Fruit fly (Drosophila melanogaster) whole organism, embryonic: ENCODE measurements around the gene CG14731.

Experiments
- Atf6 ChIP-seq: fragments of 200-800 bp; sonication (Bioruptor generic); IDR thresholded peaks from 2 replicates; pipeline ENCODE4 v1.3.6; 2022; ENCODE audit warnings: missing biosample characterization, missing genetic modification characterization
- CG12155 ChIP-seq: fragments of 200-800 bp; sonication (Bioruptor generic); optimal IDR thresholded peaks from 3 replicates; lab custom pipeline; 2016; ENCODE audit warnings: missing biosample characterization, missing genetic modification characterization
- CG12219 ChIP-seq: fragments of 200-800 bp; sonication (Bioruptor generic); optimal IDR thresholded peaks from 3 replicates; lab custom pipeline; 2018; ENCODE audit warnings: missing biosample characterization, mild to moderate bottlenecking, missing genetic modification characterization
- CG12236 ChIP-seq: fragments of 200-800 bp; sonication (Bioruptor generic); optimal IDR thresholded peaks from 2 replicates; lab custom pipeline; 2016; ENCODE audit warnings: missing biosample characterization, missing genetic modification characterization
- CG12659 ChIP-seq: fragments of 200-800 bp; sonication (Bioruptor generic); optimal IDR thresholded peaks from 3 replicates; lab custom pipeline; 2017; ENCODE audit warnings: mild to moderate bottlenecking, missing biosample characterization, missing genetic modification reagents, missing genetic modification characterization
- CG14965 ChIP-seq: fragments of 200-800 bp; sonication (Bioruptor generic); optimal IDR thresholded peaks from 2 replicates; lab custom pipeline; 2016; ENCODE audit warnings: missing biosample characterization, missing genetic modification characterization, borderline replicate concordance
- CG15073 ChIP-seq: fragments of 200-800 bp; sonication (Bioruptor generic); optimal IDR thresholded peaks from 2 replicates; lab custom pipeline; 2016; ENCODE audit warnings: missing biosample characterization, missing genetic modification characterization
- CG16863 ChIP-seq: fragments of 200-800 bp; sonication (Bioruptor generic); optimal IDR thresholded peaks from 3 replicates; lab custom pipeline; 2016; ENCODE audit warnings: missing biosample characterization, missing genetic modification characterization
- CG18262 ChIP-seq: fragments of 200-800 bp; optimal IDR thresholded peaks from 3 replicates; lab custom pipeline; 2019; ENCODE audit warnings: missing biosample characterization, mild to moderate bottlenecking, missing genetic modification characterization, moderate library complexity
- CG1832 ChIP-seq: fragments of 200-800 bp; sonication (Bioruptor generic); optimal IDR thresholded peaks from 2 replicates; lab custom pipeline; 2017; ENCODE audit warnings: missing biosample characterization, mild to moderate bottlenecking, missing genetic modification characterization, inconsistent platforms
- CG2120 ChIP-seq: fragments of 200-800 bp; sonication (Bioruptor generic); optimal IDR thresholded peaks from 3 replicates; lab custom pipeline; 2016; ENCODE audit warnings: missing biosample characterization, missing genetic modification characterization
- CG2199 ChIP-seq: fragments of 200-800 bp; sonication (Bioruptor generic); IDR thresholded peaks from 3 replicates; pipeline ENCODE4 v1.3.6; 2022; ENCODE audit warnings: missing biosample characterization, missing genetic modification characterization
- CG30403 ChIP-seq: fragments of 200-800 bp; sonication (Bioruptor generic); optimal IDR thresholded peaks from 3 replicates; lab custom pipeline; 2016; ENCODE audit warnings: missing biosample characterization, missing genetic modification characterization
- CG32772 ChIP-seq: fragments of 200-800 bp; sonication (Bioruptor generic); IDR thresholded peaks from 2 replicates; pipeline ENCODE4 v1.3.6; 2022; ENCODE audit warnings: missing biosample characterization, missing genetic modification characterization
- CG33557 ChIP-seq: fragments of 200-800 bp; sonication (Bioruptor generic); optimal IDR thresholded peaks from 2 replicates; lab custom pipeline; 2019; ENCODE audit warnings: missing biosample characterization, mild to moderate bottlenecking, missing genetic modification characterization, moderate library complexity
- CG7556 ChIP-seq: fragments of 200-800 bp; sonication (Bioruptor generic); optimal IDR thresholded peaks from 2 replicates; lab custom pipeline; 2017; ENCODE audit warnings: missing biosample characterization, mild to moderate bottlenecking, missing genetic modification characterization
- CG8478 ChIP-seq: fragments of >200 bp; optimal IDR thresholded peaks from 2 replicates; lab custom pipeline; 2018
- CG8924 ChIP-seq: fragments of 200-800 bp; optimal IDR thresholded peaks from 3 replicates; lab custom pipeline; 2019; ENCODE audit warnings: missing biosample characterization, mild to moderate bottlenecking, missing genetic modification characterization, moderate library complexity
- CG9797 ChIP-seq: fragments of 200-800 bp; sonication (Bioruptor generic); optimal IDR thresholded peaks from 3 replicates; lab custom pipeline; 2018; ENCODE audit warnings: missing biosample characterization, mild to moderate bottlenecking, missing genetic modification characterization
- Chrac-16 ChIP-seq: fragments of 200-800 bp; sonication (Bioruptor generic); optimal IDR thresholded peaks from 3 replicates; lab custom pipeline; 2016; ENCODE audit warnings: missing biosample characterization, missing genetic modification characterization
- CrebB ChIP-seq: fragments of 200-800 bp; sonication (Bioruptor generic); optimal IDR thresholded peaks from 3 replicates; lab custom pipeline; 2018; ENCODE audit warnings: missing biosample characterization, mild to moderate bottlenecking, missing genetic modification characterization
- Doc2 ChIP-seq: fragments of 200-800 bp; sonication (Bioruptor generic); IDR thresholded peaks from 2 replicates; pipeline ENCODE4 v1.3.6; 2022; ENCODE audit warnings: missing biosample characterization, missing genetic modification characterization
- Hr78 ChIP-seq, 2 experiments: fragments of 200-800 bp in 1 of 2; fragments of >200 bp in 1 of 2; sonication (Bioruptor generic) in 1 of 2; optimal IDR thresholded peaks; 2 replicates each; lab custom pipeline; 2017 to 2019; ENCODE audit warnings: missing biosample characterization in 2 of 2, missing genetic modification characterization in 2 of 2, mild to moderate bottlenecking in 1 of 2, moderate library complexity in 1 of 2
- Neu2 ChIP-seq: fragments of 200-800 bp; sonication (Bioruptor generic); optimal IDR thresholded peaks from 3 replicates; lab custom pipeline; 2016; ENCODE audit warnings: missing biosample characterization, missing genetic modification characterization, borderline replicate concordance
- Rfx ChIP-seq: fragments of 200-800 bp; sonication (Bioruptor generic); IDR thresholded peaks from 2 replicates; pipeline ENCODE4 v1.3.6; 2022; ENCODE audit warnings: missing biosample characterization, missing genetic modification characterization
- Sox100B ChIP-seq: fragments of 200-800 bp; sonication (Bioruptor generic); optimal IDR thresholded peaks from 3 replicates; lab custom pipeline; 2018; ENCODE audit warnings: missing biosample characterization, mild to moderate bottlenecking, missing genetic modification characterization
- Stat92E ChIP-seq, 3 experiments: fragments of >200 bp in 2 of 3; fragments of 200-800 bp in 1 of 3; sonication (Bioruptor generic) in 1 of 3; optimal IDR thresholded peaks; 2 replicates each; lab custom pipeline; 2017 to 2019; ENCODE audit warnings: missing biosample characterization in 3 of 3, missing genetic modification characterization in 3 of 3, mild to moderate bottlenecking in 1 of 3, moderate library complexity in 1 of 3
- Trl ChIP-seq, 3 experiments: fragments of >200 bp in 2 of 3; fragments of 200-800 bp in 1 of 3; sonication (Bioruptor generic) in 1 of 3; optimal IDR thresholded peaks; 2 replicates in 1 of 3; 3 replicates in 2 of 3; lab custom pipeline; 2016 to 2017; ENCODE audit warnings: missing biosample characterization in 1 of 3, missing genetic modification characterization in 1 of 3
- ase ChIP-seq: fragments of 200-800 bp; sonication (Bioruptor generic); IDR thresholded peaks from 3 replicates; pipeline ENCODE4 v1.3.6; 2022; ENCODE audit warnings: missing biosample characterization, missing genetic modification characterization
- ato ChIP-seq: fragments of 200-800 bp; sonication (Bioruptor generic); IDR thresholded peaks from 2 replicates; pipeline ENCODE4 v1.3.6; 2022; ENCODE audit warnings: missing biosample characterization, missing genetic modification characterization; ENCODE audit not compliant: partially characterized antibody
- az2 ChIP-seq: fragments of 200-800 bp; sonication (Bioruptor generic); optimal IDR thresholded peaks from 3 replicates; lab custom pipeline; 2016; ENCODE audit warnings: missing biosample characterization, missing genetic modification characterization
- btn ChIP-seq: fragments of 200-800 bp; sonication (Bioruptor generic); optimal IDR thresholded peaks from 2 replicates; lab custom pipeline; 2016; ENCODE audit warnings: missing biosample characterization, missing genetic modification characterization
- caup ChIP-seq: fragments of 200-800 bp; sonication (Bioruptor generic); optimal IDR thresholded peaks from 3 replicates; lab custom pipeline; 2017; ENCODE audit warnings: missing biosample characterization, mild to moderate bottlenecking, missing genetic modification characterization, moderate library complexity; ENCODE audit not compliant: severe bottlenecking
- cwo ChIP-seq: fragments of 200-800 bp; sonication (Bioruptor generic); optimal IDR thresholded peaks from 3 replicates; lab custom pipeline; 2017; ENCODE audit warnings: missing biosample characterization, missing genetic modification characterization, mild to moderate bottlenecking, moderate library complexity, missing genetic modification reagents
- da ChIP-seq: fragments of 200-800 bp; sonication (Bioruptor generic); optimal IDR thresholded peaks from 2 replicates; lab custom pipeline; 2016; ENCODE audit warnings: missing biosample characterization, missing genetic modification characterization
- fd102C ChIP-seq: fragments of 200-800 bp; sonication (Bioruptor generic); optimal IDR thresholded peaks from 2 replicates; lab custom pipeline; 2018; ENCODE audit warnings: missing biosample characterization, mild to moderate bottlenecking, missing genetic modification characterization, moderate library complexity
- ftz-f1 ChIP-seq: fragments of 200-800 bp; sonication (Bioruptor generic); optimal IDR thresholded peaks from 2 replicates; lab custom pipeline; 2016; ENCODE audit warnings: missing biosample characterization, missing genetic modification characterization
- grau ChIP-seq: fragments of 200-800 bp; optimal IDR thresholded peaks from 3 replicates; lab custom pipeline; 2019; ENCODE audit warnings: missing biosample characterization, mild to moderate bottlenecking, missing genetic modification characterization, moderate library complexity
- grn ChIP-seq: fragments of 200-800 bp; sonication (Bioruptor generic); optimal IDR thresholded peaks from 3 replicates; lab custom pipeline; 2017; ENCODE audit warnings: missing biosample characterization, missing genetic modification characterization
- ham ChIP-seq: fragments of 200-800 bp; sonication (Bioruptor generic); IDR thresholded peaks from 2 replicates; pipeline ENCODE4 v1.3.6; 2022; ENCODE audit warnings: missing biosample characterization, missing genetic modification characterization
- hbn ChIP-seq: fragments of 200-800 bp; sonication (Bioruptor generic); IDR thresholded peaks from 2 replicates; pipeline ENCODE4 v1.3.6; 2022; ENCODE audit warnings: missing biosample characterization, missing genetic modification characterization; ENCODE audit not compliant: partially characterized antibody
- nerfin-2 ChIP-seq: fragments of 200-800 bp; sonication (Bioruptor generic); IDR thresholded peaks from 2 replicates; pipeline ENCODE4 v1.3.6; 2022; ENCODE audit warnings: missing biosample characterization, missing genetic modification characterization; ENCODE audit not compliant: partially characterized antibody
- nmo ChIP-seq: fragments of 200-800 bp; sonication (Bioruptor generic); optimal IDR thresholded peaks from 2 replicates; lab custom pipeline; 2018; ENCODE audit warnings: missing biosample characterization, mild to moderate bottlenecking, missing genetic modification characterization, moderate library complexity
- ranshi ChIP-seq: fragments of 200-800 bp; sonication (Bioruptor generic); IDR thresholded peaks from 2 replicates; pipeline ENCODE4 v1.3.6; 2022; ENCODE audit warnings: missing biosample characterization, missing genetic modification characterization
- ro ChIP-seq: fragments of 200-800 bp; sonication (Bioruptor generic); IDR thresholded peaks from 2 replicates; pipeline ENCODE4 v1.3.6; 2022; ENCODE audit warnings: missing biosample characterization, missing genetic modification characterization
- sim ChIP-seq: fragments of 200-800 bp; sonication (Bioruptor generic); IDR thresholded peaks from 2 replicates; pipeline ENCODE4 v1.3.6; 2022; ENCODE audit warnings: missing biosample characterization, missing genetic modification characterization
- sug ChIP-seq: fragments of 200-800 bp; optimal IDR thresholded peaks from 2 replicates; lab custom pipeline; 2019; ENCODE audit warnings: missing biosample characterization, mild to moderate bottlenecking, missing genetic modification characterization, moderate library complexity
- toy ChIP-seq: fragments of 200-800 bp; sonication (Bioruptor generic); IDR thresholded peaks from 2 replicates; pipeline ENCODE4 v1.3.6; 2022; ENCODE audit warnings: missing biosample characterization, missing genetic modification characterization
- vfl ChIP-seq: fragments of 200-800 bp; sonication (Bioruptor generic); optimal IDR thresholded peaks from 2 replicates; lab custom pipeline; 2016; ENCODE audit warnings: missing biosample characterization, missing genetic modification characterization
- zf30C ChIP-seq: fragments of 200-800 bp; sonication (Bioruptor generic); optimal IDR thresholded peaks from 3 replicates; lab custom pipeline; 2018; ENCODE audit warnings: missing biosample characterization, mild to moderate bottlenecking, missing genetic modification characterization

CG14731 gene

dm6 chr3R:11962739-11963214 is 31.7 kb downstream of the CG14731 start, which contains the start of the genes CG3281 and aurA (continued):
- TF ChIP-seq CG16863 (GFP tag; lab: Kevin White, UChicago) (peak; percentile 50), ase (GFP tag; lab: Robert Waterston, UW) (peak; percentile 32; the same call in 1 of the 3 replicates), ranshi (GFP tag; lab: Robert Waterston, UW) (peak; percentile 25; the same call in 1 of the 2 replicates), Atf6 (GFP tag; lab: Robert Waterston, UW) (peak; percentile 56), nerfin-2 (GFP tag; lab: Robert Waterston, UW) (peak; percentile 91; the same call in 1 of the 2 replicates), CG12236 (GFP tag; lab: Kevin White, UChicago) (peak; percentile 20), sim (no peak), CG12219 (GFP tag; lab: Kevin White, UChicago) (no peak), CG8478 (lab: Kevin White, UChicago) (no peak), CG14965 (no peak), ftz-f1 (no peak), CG8924 (peak; percentile 71), fd102C (GFP tag; lab: Kevin White, UChicago) (no peak), CG2120 (GFP tag; lab: Kevin White, UChicago) (peak; percentile 90), CG32772 (GFP tag; lab: Robert Waterston, UW) (0 out of 2 replicates have a peak, but pooled peaks have one; percentile 31), toy (no peak), caup (GFP tag; lab: Kevin White, UChicago) (no peak), vfl (GFP tag; lab: Kevin White, UChicago) (peak; percentile 67), Sox100B (GFP tag; lab: Kevin White, UChicago) (no peak), CG7556 (peak; percentile 54), Doc2 (no peak), da (GFP tag; lab: Kevin White, UChicago) (no peak), CG12659 (GFP tag; lab: Kevin White, UChicago) (peak; percentile 88), grn (GFP tag; lab: Kevin White, UChicago) (peak; percentile 92), az2 (GFP tag; lab: Kevin White, UChicago) (peak; percentile 50), zf30C (GFP tag; lab: Kevin White, UChicago) (no peak), Stat92E (GFP tag; optimal IDR thresholded peaks at IDR 0.05; lab: Kevin White, UChicago) (peak in 1 of 3 experiments; percentile 28), CG33557 (GFP tag; lab: Kevin White, UChicago) (peak; percentile 62), CG18262 (tag; lab: Kevin White, UChicago) (peak; percentile 73), Hr78 (GFP tag; optimal IDR thresholded peaks at IDR 0.05; lab: Kevin White, UChicago) (no peak), CG12155 (GFP tag; lab: Kevin White, UChicago) (peak; percentile 76), CG9797 (GFP tag; lab: Kevin White, UChicago) (peak; percentile 57), cwo (GFP tag; lab: Kevin White, UChicago) (no peak), grau (peak; percentile 77), sug (tag; lab: Kevin White, UChicago) (peak; percentile 86), nmo (GFP tag; lab: Kevin White, UChicago) (peak; percentile 88), hbn (GFP tag; lab: Robert Waterston, UW) (peak; percentile 97), CrebB (peak; percentile 36), CG2199 (no peak), Chrac-16 (GFP tag; lab: Kevin White, UChicago) (peak; percentile 83), CG1832 (GFP tag; lab: Kevin White, UChicago) (no peak), btn (no peak), ato (GFP tag; lab: Robert Waterston, UW) (peak; percentile 77), Neu2 (GFP tag; lab: Kevin White, UChicago) (peak; percentile 28), CG30403 (peak; percentile 89), ham (GFP tag; lab: Robert Waterston, UW) (no peak), Trl (optimal IDR thresholded peaks at IDR 0.05; lab: Kevin White, UChicago) (peak in 1 of 2 experiments; percentile 8), Trl (GFP tag; optimal IDR thresholded peaks at IDR 0.05; lab: Kevin White, UChicago) (peak; percentile 74), Rfx (GFP tag; lab: Robert Waterston, UW) (peak; percentile 76), ro (GFP tag; lab: Robert Waterston, UW) (no peak), CG15073 (GFP tag; lab: Kevin White, UChicago) (no peak)
